Worm (Caenorhabditis elegans) whole organism, midembryonic: ENCODE data around the gene oig-3.

Experiments
- T22C8.4 ChIP-seq: fragments of 200-800 bp; sonication (Bioruptor generic); IDR thresholded peaks from 2 replicates; pipeline ENCODE4 v1.3.6; 2022; ENCODE audit warnings: missing genetic modification characterization, missing compliant biosample characterization
- cog-1 ChIP-seq: sonication (generic microtip); optimal IDR thresholded peaks from 2 replicates; lab custom pipeline; 2016; ENCODE audit warnings: missing genetic modification characterization, missing compliant biosample characterization
- flt-1 ChIP-seq: fragments of 200-800 bp; sonication (Bioruptor generic); IDR thresholded peaks from 2 replicates; pipeline ENCODE4 v1.3.6; 2022; ENCODE audit warnings: missing genetic modification characterization, missing compliant biosample characterization
- klf-2 ChIP-seq: fragments of 200-800 bp; sonication (Bioruptor generic); conservative IDR thresholded peaks from 2 replicates; pipeline ENCODE4 v1.3.6; 2022; ENCODE audit warnings: missing genetic modification reagents, missing genetic modification characterization, missing compliant biosample characterization
- med-1 ChIP-seq: sonication (generic microtip); optimal IDR thresholded peaks from 2 replicates; lab custom pipeline; 2017; ENCODE audit warnings: missing genetic modification characterization, mild to moderate bottlenecking, missing compliant biosample characterization, antibody characterized with exemption, missing genetic modification reagents; ENCODE audit not compliant: insufficient read depth
- ref-1 ChIP-seq: fragments of 200-800 bp; sonication (Bioruptor generic); conservative IDR thresholded peaks from 2 replicates; pipeline ENCODE4 v1.3.6; 2022; ENCODE audit warnings: missing genetic modification reagents, missing genetic modification characterization, missing compliant biosample characterization
- tab-1 ChIP-seq: fragments of 200-800 bp; sonication (Bioruptor generic); IDR thresholded peaks from 2 replicates; pipeline ENCODE4 v1.3.6; 2022; ENCODE audit warnings: missing genetic modification characterization, missing compliant biosample characterization
- ztf-23 ChIP-seq: fragments of 200-800 bp; sonication (Bioruptor generic); IDR thresholded peaks from 2 replicates; pipeline ENCODE4 v1.3.6; 2022; ENCODE audit warnings: missing genetic modification reagents, missing genetic modification characterization, missing compliant biosample characterization
- ztf-29 ChIP-seq: fragments of 200-800 bp; sonication (Bioruptor generic); IDR thresholded peaks from 2 replicates; pipeline ENCODE4 v1.3.6; 2022; ENCODE audit warnings: missing genetic modification reagents, missing genetic modification characterization, missing compliant biosample characterization

oig-3 gene

DNA sequence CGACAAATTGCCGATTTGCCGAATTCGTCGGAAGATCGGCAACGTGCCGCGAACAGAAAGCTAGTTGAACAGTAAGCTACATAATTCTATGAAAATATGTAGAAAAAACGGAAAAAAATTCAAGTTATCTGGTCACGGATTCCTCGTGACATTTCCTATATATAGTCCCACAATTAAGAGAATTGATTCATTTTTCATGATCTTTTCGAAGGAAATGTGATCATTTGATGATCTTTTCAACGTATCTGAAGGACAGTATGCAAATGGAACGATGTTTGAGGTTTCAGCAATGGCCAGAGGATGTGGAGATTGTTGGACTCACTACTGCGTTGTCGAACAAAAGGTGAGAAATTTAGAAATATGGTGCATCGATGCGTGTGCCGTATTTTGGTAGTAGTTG lies 21.5 kb upstream of the oig-3 start, which contains the start of gene R08A2.9:
Gene R08A2.9 (plus strand): TSS at position 301 of the 400 bp plus-strand sequence.
- TF ChIP-seq T22C8.4 (GFP tag; lab: Robert Waterston, UW) (no peak), med-1 (GFP tag; lab: Kevin White, UChicago) (no peak), klf-2 (GFP tag; lab: Robert Waterston, UW) (no peak), ztf-23 (GFP tag; lab: Robert Waterston, UW) (no peak), ztf-29 (GFP tag; lab: Robert Waterston, UW) (no peak), ref-1 (no peak)

DNA sequence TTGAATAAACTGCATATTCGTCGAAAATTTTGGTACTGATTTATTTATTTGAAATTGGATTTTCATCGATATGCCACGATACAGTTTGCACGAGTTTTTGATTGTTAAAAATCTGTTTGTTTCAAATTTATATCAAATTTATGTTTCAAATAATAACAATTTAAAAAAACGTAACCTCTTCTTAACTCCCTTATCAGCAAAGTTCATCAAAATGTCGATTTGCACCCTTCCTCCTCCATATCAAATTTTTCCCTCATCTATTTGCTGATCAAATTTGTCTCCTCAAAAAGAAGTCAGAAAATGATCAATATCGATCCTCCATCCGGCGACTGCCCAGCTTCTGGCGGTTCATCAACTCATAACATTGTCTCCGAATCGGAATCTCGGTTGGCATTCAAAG lies 18.4 kb upstream of the oig-3 start, which contains the start of gene ssp-33:
Gene ssp-33 (plus strand): TSS at position 301 of the 400 bp plus-strand sequence.
- TF ChIP-seq tab-1 (GFP tag; lab: Robert Waterston, UW) = no peak
- TF ChIP-seq cog-1 = no peak
- TF ChIP-seq ztf-29 (GFP tag; lab: Robert Waterston, UW) = no peak
- TF ChIP-seq T22C8.4 (GFP tag; lab: Robert Waterston, UW) = no peak
- no peak for TF ChIP-seq flt-1
- no peak for TF ChIP-seq med-1 (GFP tag; lab: Kevin White, UChicago)
- no peak for TF ChIP-seq ref-1
- TF ChIP-seq ztf-23 (GFP tag; lab: Robert Waterston, UW) = no peak
- TF ChIP-seq klf-2 (GFP tag; lab: Robert Waterston, UW) = no peak

DNA sequence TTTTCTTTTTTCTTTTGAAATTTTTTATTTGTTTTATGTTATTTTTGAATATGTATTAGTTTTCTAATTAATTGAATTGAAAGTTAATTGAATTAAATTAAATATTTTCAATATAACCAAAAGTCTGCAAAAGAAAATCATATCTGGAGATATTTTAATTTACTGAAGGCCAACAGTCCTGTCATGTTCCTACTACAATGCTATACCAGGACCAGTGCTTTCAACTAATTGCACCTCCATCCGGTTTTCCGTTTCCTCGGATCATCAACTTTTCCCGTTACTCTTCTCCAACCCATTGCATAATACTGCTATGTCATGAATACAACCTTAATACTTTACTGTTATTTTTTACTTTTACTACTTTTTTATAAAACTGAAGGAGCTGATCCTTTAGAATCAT lies 17.1 kb upstream of the oig-3 start, which contains the start of gene R08A2.5:
Gene R08A2.5 (plus strand): TSS at position 301 of the 400 bp plus-strand sequence.
- TF ChIP-seq klf-2 (GFP tag; lab: Robert Waterston, UW) (no peak), med-1 (GFP tag; lab: Kevin White, UChicago) (no peak), ref-1 (no peak), ztf-23 (GFP tag; lab: Robert Waterston, UW) (no peak), flt-1 (no peak), tab-1 (GFP tag; lab: Robert Waterston, UW) (no peak), T22C8.4 (GFP tag; lab: Robert Waterston, UW) (no peak), ztf-29 (GFP tag; lab: Robert Waterston, UW) (no peak), cog-1 (no peak)

DNA sequence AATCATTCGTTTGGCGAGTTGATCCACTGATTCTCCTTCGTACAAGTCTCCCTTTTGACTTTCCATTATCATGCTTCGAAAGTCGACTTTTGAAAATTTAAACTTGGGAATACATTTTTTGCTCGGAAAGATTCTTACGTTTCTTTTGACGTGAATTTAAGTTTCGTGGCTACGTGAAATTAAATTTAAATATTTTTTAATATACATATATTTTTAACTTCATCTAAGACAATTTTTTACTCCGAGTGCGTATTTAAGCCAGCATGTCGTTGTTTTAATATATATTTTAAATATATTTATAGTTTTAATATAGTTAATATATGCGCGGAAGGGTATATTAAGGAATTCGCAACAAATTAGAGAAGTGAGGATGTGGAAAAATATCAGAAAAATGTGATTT lies 13.8 kb upstream of the oig-3 start, which contains the start of gene R08A2.2:
Gene R08A2.2 (minus strand): TSS at position 101 of the 400 bp plus-strand sequence.
- no peak for TF ChIP-seq klf-2 (GFP tag; lab: Robert Waterston, UW)
- TF ChIP-seq T22C8.4 (GFP tag; lab: Robert Waterston, UW) = no peak
- TF ChIP-seq tab-1 (GFP tag; lab: Robert Waterston, UW) = no peak
- TF ChIP-seq flt-1 = no peak

DNA sequence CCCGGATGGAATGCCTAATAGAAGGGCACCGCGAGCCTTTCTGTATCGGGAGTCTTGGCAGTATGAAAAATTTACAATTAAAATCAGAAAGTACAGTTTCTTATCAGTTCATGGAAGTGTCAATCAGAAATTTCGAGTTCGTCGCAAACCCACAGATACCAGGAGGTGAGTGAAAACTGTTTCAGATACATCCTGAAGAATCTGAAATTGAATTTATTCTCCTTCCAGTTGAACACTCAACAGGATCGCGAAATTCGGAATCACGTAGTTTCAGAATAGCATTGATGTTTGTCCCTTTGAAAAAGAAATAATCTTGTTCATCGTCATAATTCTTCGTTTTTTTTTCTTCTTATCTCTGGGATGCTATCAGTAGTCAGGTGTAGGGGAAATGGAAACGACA lies 13.3 kb upstream of the oig-3 start, which contains the start of gene fbxa-147:
Gene fbxa-147 (plus strand): TSS at position 386 of the 400 bp plus-strand sequence.
- TF ChIP-seq med-1 (GFP tag; lab: Kevin White, UChicago) (no peak), ztf-23 (GFP tag; lab: Robert Waterston, UW) (no peak), ref-1 (no peak), klf-2 (GFP tag; lab: Robert Waterston, UW) (no peak), tab-1 (GFP tag; lab: Robert Waterston, UW) (no peak), cog-1 (no peak), flt-1 (no peak), T22C8.4 (GFP tag; lab: Robert Waterston, UW) (no peak), ztf-29 (GFP tag; lab: Robert Waterston, UW) (no peak)

DNA sequence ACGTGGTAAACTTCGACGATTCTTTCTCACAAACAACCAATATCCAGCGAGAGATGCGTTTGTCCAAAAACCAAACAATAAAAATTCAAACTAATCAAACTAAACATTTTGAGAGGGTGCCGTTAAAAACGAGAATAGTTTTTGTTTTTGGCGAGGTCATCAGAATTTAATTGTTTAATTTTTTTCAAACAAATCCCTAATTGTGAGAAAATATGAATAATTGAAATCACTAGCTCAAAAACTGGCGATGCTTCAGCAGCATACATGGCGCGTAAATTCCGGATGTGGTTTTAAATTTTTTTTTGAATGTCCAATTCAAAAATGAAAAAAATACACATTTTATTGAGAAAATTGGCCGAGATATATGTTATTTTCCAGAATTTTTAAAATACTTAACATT lies 10.0 kb upstream of the oig-3 start, which contains the start of gene R08A2.1:
Gene R08A2.1 (minus strand): TSS at position 101 of the 400 bp plus-strand sequence.
- TF ChIP-seq T22C8.4 (GFP tag; lab: Robert Waterston, UW) = no peak
- no peak for TF ChIP-seq klf-2 (GFP tag; lab: Robert Waterston, UW)
- TF ChIP-seq ztf-29 (GFP tag; lab: Robert Waterston, UW) = no peak
- TF ChIP-seq ref-1 = no peak
- no peak for TF ChIP-seq cog-1
- TF ChIP-seq med-1 (GFP tag; lab: Kevin White, UChicago) = no peak
- TF ChIP-seq tab-1 (GFP tag; lab: Robert Waterston, UW) = no peak
- TF ChIP-seq ztf-23 (GFP tag; lab: Robert Waterston, UW) = no peak
- TF ChIP-seq flt-1 = no peak

DNA sequence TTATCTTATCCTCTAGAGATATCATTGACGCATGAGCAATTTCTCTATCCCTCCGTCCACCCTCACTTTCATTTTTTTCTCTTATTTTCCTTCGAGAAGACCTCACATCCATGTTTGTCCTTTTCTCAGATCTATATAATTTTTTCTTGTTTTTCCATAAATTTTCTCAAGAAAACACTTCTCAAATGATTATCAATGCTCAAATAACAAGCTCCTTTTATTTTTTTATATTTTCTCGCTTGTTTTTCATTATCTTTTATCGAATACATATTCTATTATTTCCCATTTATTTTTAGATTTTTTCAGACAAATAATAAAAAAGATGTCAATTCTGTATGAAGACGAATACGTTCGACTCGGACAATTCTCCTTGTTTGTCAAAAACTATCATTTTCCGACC lies 6.4 kb upstream of the oig-3 start, which contains the start of gene R08A2.7:
Gene R08A2.7 (plus strand): TSS at position 301 of the 400 bp plus-strand sequence.
- no peak for TF ChIP-seq cog-1
- TF ChIP-seq ztf-29 (GFP tag; lab: Robert Waterston, UW) = no peak
- TF ChIP-seq flt-1 = no peak
- no peak for TF ChIP-seq ref-1
- no peak for TF ChIP-seq med-1 (GFP tag; lab: Kevin White, UChicago)
- TF ChIP-seq ztf-23 (GFP tag; lab: Robert Waterston, UW) = no peak
- no peak for TF ChIP-seq T22C8.4 (GFP tag; lab: Robert Waterston, UW)
- no peak for TF ChIP-seq klf-2 (GFP tag; lab: Robert Waterston, UW)
- TF ChIP-seq tab-1 (GFP tag; lab: Robert Waterston, UW) = no peak

DNA sequence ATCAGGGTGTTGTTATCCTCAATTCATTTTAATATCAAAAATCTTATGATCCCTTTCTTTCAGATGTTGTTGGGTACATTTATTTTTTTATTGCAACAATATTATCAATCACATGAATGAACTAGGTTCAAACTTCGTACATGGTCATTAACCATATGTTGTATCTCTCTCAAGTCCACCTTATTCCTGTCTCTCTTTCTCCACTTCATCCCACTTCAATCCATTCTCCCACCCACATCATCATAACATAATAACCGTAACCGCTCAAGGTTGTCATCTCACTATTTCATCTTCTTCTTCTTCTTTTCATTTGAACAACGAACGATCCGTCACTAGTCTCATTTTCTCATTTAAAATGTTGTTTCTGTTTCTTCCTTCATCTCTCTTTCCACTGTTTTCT lies 4.0 kb upstream of the oig-3 start:
- TF ChIP-seq tab-1 (GFP tag; lab: Robert Waterston, UW) (no peak), T22C8.4 (GFP tag; lab: Robert Waterston, UW) (no peak), ref-1 (no peak), klf-2 (GFP tag; lab: Robert Waterston, UW) (no peak), ztf-23 (GFP tag; lab: Robert Waterston, UW) (no peak), ztf-29 (GFP tag; lab: Robert Waterston, UW) (no peak), cog-1 (no peak), flt-1 (no peak), med-1 (GFP tag; lab: Kevin White, UChicago) (no peak)

DNA sequence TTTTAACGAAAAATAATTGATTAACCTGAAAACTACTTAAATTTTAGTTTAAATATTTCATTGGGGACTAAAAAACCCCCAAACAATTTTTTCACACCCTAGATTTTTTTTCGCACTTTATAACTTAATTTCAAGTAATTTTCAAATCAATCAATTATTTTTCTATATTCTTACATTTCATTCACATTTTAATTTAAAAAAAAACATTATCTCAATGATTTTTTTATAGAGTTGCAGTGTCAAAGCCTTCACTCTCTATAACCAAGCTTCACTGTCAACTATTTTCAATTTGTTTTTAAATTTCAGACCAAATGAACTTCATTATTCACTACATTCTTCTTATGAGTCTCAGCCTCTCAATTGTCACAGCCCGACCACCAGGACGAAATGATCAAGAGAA lies 2.8 kb upstream of the oig-3 start, which contains the start of gene Y50E8A.1:
Gene Y50E8A.1 (plus strand): TSS at position 301 of the 400 bp plus-strand sequence.
- TF ChIP-seq T22C8.4 (GFP tag; lab: Robert Waterston, UW) = no peak
- no peak for TF ChIP-seq ztf-29 (GFP tag; lab: Robert Waterston, UW)
- TF ChIP-seq ref-1 = no peak
- no peak for TF ChIP-seq flt-1
- no peak for TF ChIP-seq klf-2 (GFP tag; lab: Robert Waterston, UW)
- TF ChIP-seq cog-1 = no peak
- TF ChIP-seq med-1 (GFP tag; lab: Kevin White, UChicago) = no peak
- no peak for TF ChIP-seq ztf-23 (GFP tag; lab: Robert Waterston, UW)
- TF ChIP-seq tab-1 (GFP tag; lab: Robert Waterston, UW) = no peak
